Fruit fly (Drosophila melanogaster): ENCODE data around the gene CG2126.

CG2126 gene

DNA sequence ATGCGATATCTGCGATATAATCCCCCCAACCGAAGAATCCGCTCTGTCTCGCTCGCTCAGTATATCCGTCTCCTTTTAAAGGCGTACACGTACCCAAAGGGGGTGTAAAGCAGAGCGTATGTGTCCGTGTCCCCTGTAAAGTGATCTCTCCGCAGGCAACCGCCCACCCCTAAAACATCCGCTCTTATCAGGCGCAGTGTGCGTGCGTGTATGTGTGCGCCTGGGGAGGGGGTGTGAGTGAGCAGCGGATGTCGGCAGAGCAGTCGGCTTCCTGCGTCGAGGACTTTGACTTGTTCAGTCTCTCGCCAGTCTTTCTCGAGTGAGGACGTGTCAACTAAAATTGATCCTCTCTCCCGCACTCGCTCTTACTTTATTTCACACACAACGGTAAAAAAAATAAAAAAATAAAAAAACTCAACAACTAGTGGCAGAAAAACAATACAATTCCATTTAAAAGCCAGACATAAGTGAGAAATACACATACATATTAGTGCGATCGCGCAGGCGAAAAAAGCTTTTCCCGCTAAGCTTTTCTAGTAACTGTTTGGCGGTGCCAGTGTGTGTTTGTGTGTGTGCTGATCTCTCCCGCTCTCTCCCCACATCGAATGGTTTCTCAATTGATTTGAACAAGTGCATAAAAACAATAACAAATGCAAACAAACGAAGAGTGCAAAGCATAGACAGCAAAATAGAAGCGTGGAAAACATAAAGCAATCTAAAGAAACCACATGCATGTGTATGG is 50.8 kb downstream of the CG2126 start (continued):
- peak; percentile 48 for TF ChIP-seq Deaf1 (tag; optimal IDR thresholded peaks at IDR 0.05)
- peak; percentile 9 for TF ChIP-seq eyg (GFP tag; optimal IDR thresholded peaks at IDR 0.05)
- TF ChIP-seq CG15696 (tag; optimal IDR thresholded peaks at IDR 0.05): no peak
- TF ChIP-seq Drgx (GFP tag; IDR thresholded peaks at IDR 0.05): 0 out of 2 replicates have a peak, but pooled peaks have one; percentile 5
- no peak for TF ChIP-seq pan (optimal IDR thresholded peaks at IDR 0.05)
- peak in 1 of 2 experiments; percentile 22 for TF ChIP-seq pan (GFP tag; optimal IDR thresholded peaks at IDR 0.05 in 1 of 2, IDR thresholded peaks at IDR 0.05 in 1 of 2)
- no peak for TF ChIP-seq Ets97D (GFP tag; optimal IDR thresholded peaks at IDR 0.05)
- no peak for TF ChIP-seq TFAM (GFP tag; optimal IDR thresholded peaks at IDR 0.05)
- no peak for TF ChIP-seq hb (GFP tag; IDR thresholded peaks at IDR 0.05; ENCODE audit: partially characterized antibody)
- TF ChIP-seq Dek (tag; optimal IDR thresholded peaks at IDR 0.05): no peak
- no peak for TF ChIP-seq CG13123 (GFP tag; optimal IDR thresholded peaks at IDR 0.05)
- TF ChIP-seq otp (GFP tag; IDR thresholded peaks at IDR 0.05): peak; percentile 16; the same call in 2 of the 3 replicates
- TF ChIP-seq ind (GFP tag; optimal IDR thresholded peaks at IDR 0.05): no peak
- TF ChIP-seq CG31441 (GFP tag; IDR thresholded peaks at IDR 0.05): 0 out of 2 replicates have a peak, but pooled peaks have one; percentile 7
- no peak for TF ChIP-seq zen2 (GFP tag; IDR thresholded peaks at IDR 0.05; ENCODE audit: partially characterized antibody)
- no peak for TF ChIP-seq CG8388 (GFP tag; optimal IDR thresholded peaks at IDR 0.05)
- no peak for TF ChIP-seq ap (GFP tag; IDR thresholded peaks at IDR 0.05)
- TF ChIP-seq CG10654 (GFP tag; optimal IDR thresholded peaks at IDR 0.05): no peak
- TF ChIP-seq CG14710 (tag; optimal IDR thresholded peaks at IDR 0.05): no peak
- TF ChIP-seq Hmr (GFP tag; optimal IDR thresholded peaks at IDR 0.05): no peak
- TF ChIP-seq sr (GFP tag; IDR thresholded peaks at IDR 0.05): no peak
- TF ChIP-seq unpg (GFP tag; optimal IDR thresholded peaks at IDR 0.05): no peak
- no peak for TF ChIP-seq nerfin-2 (GFP tag; IDR thresholded peaks at IDR 0.05; ENCODE audit: partially characterized antibody)
- no peak for TF ChIP-seq abd-A (tag; optimal IDR thresholded peaks at IDR 0.05)
- peak; percentile 76 for TF ChIP-seq CG1832 (GFP tag; optimal IDR thresholded peaks at IDR 0.05)
- TF ChIP-seq ems (GFP tag; optimal IDR thresholded peaks at IDR 0.05): no peak
- no peak for TF ChIP-seq ac (GFP tag; optimal IDR thresholded peaks at IDR 0.05)
- TF ChIP-seq CG15011 (GFP tag; optimal IDR thresholded peaks at IDR 0.05): no peak
- no peak for TF ChIP-seq CG34422 (GFP tag; IDR thresholded peaks at IDR 0.05)
- TF ChIP-seq en (GFP tag; optimal IDR thresholded peaks at IDR 0.05): peak; percentile 7
- no peak for TF ChIP-seq trh (GFP tag; optimal IDR thresholded peaks at IDR 0.05)
- TF ChIP-seq CG2678 (tag; optimal IDR thresholded peaks at IDR 0.05): no peak
- no peak for TF ChIP-seq CG1602 (GFP tag; optimal IDR thresholded peaks at IDR 0.05)
- no peak for TF ChIP-seq CG8359 (GFP tag; optimal IDR thresholded peaks at IDR 0.05; ENCODE audit: borderline replicate concordance)
- no peak for TF ChIP-seq tna (GFP tag; IDR thresholded peaks at IDR 0.05; ENCODE audit: partially characterized antibody)
- no peak for TF ChIP-seq Six4 (GFP tag; optimal IDR thresholded peaks at IDR 0.05)
- peak; percentile 51 for TF ChIP-seq nerfin-1 (tag; optimal IDR thresholded peaks at IDR 0.05)
- TF ChIP-seq oc (tag; optimal IDR thresholded peaks at IDR 0.05): no peak
- no peak for TF ChIP-seq HLH4C (GFP tag; IDR thresholded peaks at IDR 0.05; ENCODE audit: partially characterized antibody)
- TF ChIP-seq ash1 (GFP tag; optimal IDR thresholded peaks at IDR 0.05): no peak
- TF ChIP-seq Eip74EF (GFP tag; optimal IDR thresholded peaks at IDR 0.05): peak in 1 of 2 experiments; percentile 2
- peak; percentile 95 for TF ChIP-seq nom (GFP tag; optimal IDR thresholded peaks at IDR 0.05)
- no peak for TF ChIP-seq HHEX (GFP tag; optimal IDR thresholded peaks at IDR 0.05)
- no peak for TF ChIP-seq jumu (GFP tag; optimal IDR thresholded peaks at IDR 0.05)
- TF ChIP-seq Hr78 (GFP tag; optimal IDR thresholded peaks at IDR 0.05): no peak
- no peak for TF ChIP-seq caup (GFP tag; optimal IDR thresholded peaks at IDR 0.05; ENCODE audit: severe bottlenecking)
- TF ChIP-seq mam (GFP tag; optimal IDR thresholded peaks at IDR 0.05): no peak
- TF ChIP-seq B-H2 (GFP tag; optimal IDR thresholded peaks at IDR 0.05): no peak

All from whole organism, embryonic.